Worm (Caenorhabditis elegans): Measurements from ENCODE around the gene str-56.

DNA sequence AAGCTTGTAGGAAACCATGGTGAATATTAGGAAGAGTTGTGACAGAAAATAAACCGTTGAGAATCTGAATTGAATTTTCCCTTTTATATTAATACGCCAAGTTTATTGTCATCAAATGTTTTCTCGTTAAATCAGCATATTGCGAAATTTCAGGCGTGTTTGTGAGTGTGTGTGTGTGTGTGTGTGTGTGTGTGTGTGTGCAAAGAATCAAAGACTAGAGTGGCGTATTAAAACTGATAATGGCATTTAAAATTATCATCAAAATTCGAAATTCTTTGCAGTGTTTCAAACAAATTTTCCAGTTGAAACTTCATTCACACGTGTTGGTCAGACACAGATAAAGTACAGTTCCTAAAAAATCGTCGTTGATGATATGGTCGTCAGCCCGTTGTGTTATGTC lies 43.5 kb downstream of the str-56 start, which contains the start of gene gst-38:
- TF ChIP-seq unc-55 (GFP tag; optimal IDR thresholded peaks at IDR 0.05) (no peak), pqm-1 (tag; optimal IDR thresholded peaks at IDR 0.05) (no peak), ahr-1 (tag; optimal IDR thresholded peaks at IDR 0.05) (no peak), pha-2 (tag; optimal IDR thresholded peaks at IDR 0.05) (no peak), ets-4 (tag; optimal IDR thresholded peaks at IDR 0.05) (no peak), tbx-2 (tag; optimal IDR thresholded peaks at IDR 0.05) (no peak), sox-4 (tag; optimal IDR thresholded peaks at IDR 0.05) (no peak), ceh-24 (tag; optimal IDR thresholded peaks at IDR 0.05) (no peak), ceh-9 (tag; optimal IDR thresholded peaks at IDR 0.05) (no peak), che-1 (tag; optimal IDR thresholded peaks at IDR 0.05) (no peak), nfya-1 (tag; optimal IDR thresholded peaks at IDR 0.05) (no peak)
